Worm (Caenorhabditis elegans) whole organism, late embryonic: ENCODE measurements around the gene srv-2.

ENCODE experiments used
- T23F11.4 ChIP-seq: fragments of 200-800 bp; sonication (Bioruptor generic); optimal IDR thresholded peaks from 2 replicates; lab custom pipeline; 2018; ENCODE audit warnings: mild to moderate bottlenecking, missing genetic modification characterization, missing compliant biosample characterization
- ama-1 ChIP-seq: fragments of 150-350 bp; optimal IDR thresholded peaks from 2 replicates; lab custom pipeline; 2014
- ceh-45 ChIP-seq: fragments of 200-800 bp; sonication (Bioruptor generic); IDR thresholded peaks from 2 replicates; pipeline ENCODE4 v1.3.6; 2022; ENCODE audit warnings: missing genetic modification reagents, missing genetic modification characterization, missing compliant biosample characterization
- dmd-4 ChIP-seq: sonication (generic microtip); optimal IDR thresholded peaks from 2 replicates; lab custom pipeline; 2016; ENCODE audit warnings: borderline replicate concordance, missing genetic modification characterization, missing compliant biosample characterization
- dve-1 ChIP-seq: sonication (generic microtip); optimal IDR thresholded peaks from 2 replicates; lab custom pipeline; 2017; ENCODE audit warnings: antibody characterized with exemption, mild to moderate bottlenecking, missing genetic modification characterization, missing compliant biosample characterization
- ets-4 ChIP-seq: sonication (generic microtip); optimal IDR thresholded peaks from 2 replicates; lab custom pipeline; 2016; ENCODE audit warnings: missing genetic modification characterization, missing compliant biosample characterization
- fax-1 ChIP-seq: sonication (generic microtip); optimal IDR thresholded peaks from 2 replicates; lab custom pipeline; 2016; ENCODE audit warnings: missing genotype, missing genetic modification characterization, missing compliant biosample characterization
- hlh-13 ChIP-seq: fragments of 200-800 bp; sonication (Bioruptor generic); optimal IDR thresholded peaks from 2 replicates; lab custom pipeline; 2018; ENCODE audit warnings: mild to moderate bottlenecking, missing genetic modification characterization, missing compliant biosample characterization
- nhr-11 ChIP-seq: fragments of 150-350 bp; optimal IDR thresholded peaks from 2 replicates; lab custom pipeline; 2014; ENCODE audit warnings: missing biosample characterization, missing genetic modification characterization

ce11 chrII:10621965-10622364, 19.9 kb upstream of the srv-2 start, which contains the start of gene cutl-9:
- TF ChIP-seq T23F11.4 = no peak
- no peak for TF ChIP-seq ets-4
- TF ChIP-seq nhr-11 (tag; lab: Kevin White, UChicago) = no peak
- no peak for TF ChIP-seq ama-1 (lab: Kevin White, UChicago)
- TF ChIP-seq dmd-4 = no peak
- TF ChIP-seq dve-1 (tag; lab: Kevin White, UChicago) = no peak
- no peak for TF ChIP-seq fax-1 (tag; lab: Kevin White, UChicago)
- TF ChIP-seq ceh-45 = no peak
- TF ChIP-seq hlh-13 (GFP tag; lab: Kevin White, UChicago) = no peak
